Fruit fly (Drosophila melanogaster): ENCODE measurements around the gene eya.
A peak's percentile ranks its signal among the peaks of the same experiment; 100 is the strongest.

The eya gene

dm6 chr2L:6480212-6480994 is 66.4 kb downstream of the eya start, which contains the start of the genes Sec61alpha and Daxx:
Sec61alpha (minus strand) TSS chr2L:6480575.
Daxx (plus strand) TSS chr2L:6480929.
- TF ChIP-seq Crg-1 (GFP tag; optimal IDR thresholded peaks at IDR 0.05) (peak; percentile 66), CG1620 (GFP tag; optimal IDR thresholded peaks at IDR 0.05) (peak; percentile 93), pad (GFP tag; optimal IDR thresholded peaks at IDR 0.05) (peak; percentile 45), Clk (GFP tag; optimal IDR thresholded peaks at IDR 0.05) (peak; percentile 85), CG12768 (GFP tag; optimal IDR thresholded peaks at IDR 0.05) (peak; percentile 70), tj (GFP tag; optimal IDR thresholded peaks at IDR 0.05) (peak; percentile 84), bab1 (GFP tag; optimal IDR thresholded peaks at IDR 0.05) (peak; percentile 83), cic (GFP tag; optimal IDR thresholded peaks at IDR 0.05) (no peak), CG7045 (GFP tag; optimal IDR thresholded peaks at IDR 0.05) (peak; percentile 61), CG11617 (GFP tag; optimal IDR thresholded peaks at IDR 0.05) (peak; percentile 55), CG7101 (tag; optimal IDR thresholded peaks at IDR 0.05) (peak; percentile 83), Mnt (GFP tag; optimal IDR thresholded peaks at IDR 0.05) (peak; percentile 62), CG33017 (tag; optimal IDR thresholded peaks at IDR 0.05) (peak; percentile 75), toe (GFP tag; optimal IDR thresholded peaks at IDR 0.05) (peak; percentile 94), kay (GFP tag; ENCODE audit: borderline replicate concordance) (no peak), CG14711 (tag; optimal IDR thresholded peaks at IDR 0.05) (peak; percentile 74), CG5204 (GFP tag; optimal IDR thresholded peaks at IDR 0.05) (no peak), cnc (optimal IDR thresholded peaks at IDR 0.05) (no peak), ovo (GFP tag; optimal IDR thresholded peaks at IDR 0.05) (peak; percentile 68), Hr96 (GFP tag; optimal IDR thresholded peaks at IDR 0.05) (peak; percentile 90)

- TF ChIP-seq CG7101 (tag; optimal IDR thresholded peaks at IDR 0.05) = peak; percentile 29
- no peak for TF ChIP-seq CG7045 (GFP tag; optimal IDR thresholded peaks at IDR 0.05)
- peak; percentile 97 for TF ChIP-seq cic (GFP tag; optimal IDR thresholded peaks at IDR 0.05)
- TF ChIP-seq CG11617 (GFP tag; optimal IDR thresholded peaks at IDR 0.05) = peak; percentile 32
- TF ChIP-seq Crg-1 (GFP tag; optimal IDR thresholded peaks at IDR 0.05) = peak; percentile 56
- TF ChIP-seq Mnt (GFP tag; optimal IDR thresholded peaks at IDR 0.05) = peak; percentile 84
- TF ChIP-seq Hr96 (GFP tag; optimal IDR thresholded peaks at IDR 0.05) = no peak
- no peak for TF ChIP-seq tj (GFP tag; optimal IDR thresholded peaks at IDR 0.05)
- no peak for TF ChIP-seq CG5204 (GFP tag; optimal IDR thresholded peaks at IDR 0.05)
- no peak for TF ChIP-seq pad (GFP tag; optimal IDR thresholded peaks at IDR 0.05)
- no peak for TF ChIP-seq cnc (optimal IDR thresholded peaks at IDR 0.05)
- TF ChIP-seq bab1 (GFP tag; optimal IDR thresholded peaks at IDR 0.05) = peak; percentile 65
- TF ChIP-seq CG12768 (GFP tag; optimal IDR thresholded peaks at IDR 0.05) = peak; percentile 28
- no peak for TF ChIP-seq CG1620 (GFP tag; optimal IDR thresholded peaks at IDR 0.05)
- TF ChIP-seq CG14711 (tag; optimal IDR thresholded peaks at IDR 0.05) = peak; percentile 62
- TF ChIP-seq kay (GFP tag; ENCODE audit: borderline replicate concordance) = no peak
- TF ChIP-seq ovo (GFP tag; optimal IDR thresholded peaks at IDR 0.05) = peak; percentile 63
- TF ChIP-seq Clk (GFP tag; optimal IDR thresholded peaks at IDR 0.05) = no peak
- TF ChIP-seq toe (GFP tag; optimal IDR thresholded peaks at IDR 0.05) = no peak
- peak; percentile 42 for TF ChIP-seq CG33017 (tag; optimal IDR thresholded peaks at IDR 0.05)
Measured at dm6 chr2L:6479226-6479906, 67.4 kb downstream of the eya start.
